Fruit fly (Drosophila melanogaster) whole organism, embryonic: Measurements from ENCODE around the gene CG15282.

ENCODE experiments used
- BEAF-32 ChIP-seq: fragments of 200-800 bp; sonication (Bioruptor generic); optimal IDR thresholded peaks from 3 replicates; lab custom pipeline; 2017; ENCODE audit warnings: missing biosample characterization, missing genetic modification characterization, mild to moderate bottlenecking, moderate library complexity, missing genetic modification reagents
- Bgb ChIP-seq: fragments of 200-800 bp; sonication (Bioruptor generic); IDR thresholded peaks from 2 replicates; pipeline ENCODE4 v1.3.6; 2022; ENCODE audit warnings: missing biosample characterization, missing genetic modification characterization; ENCODE audit not compliant: partially characterized antibody
- C15 ChIP-seq: fragments of 200-800 bp; sonication (Bioruptor generic); IDR thresholded peaks from 3 replicates; pipeline ENCODE4 v1.3.6; 2022; ENCODE audit warnings: missing biosample characterization, missing genetic modification characterization
- CG1024 ChIP-seq: fragments of 200-800 bp; sonication (Bioruptor generic); IDR thresholded peaks from 2 replicates; pipeline ENCODE4 v1.3.6; 2022; ENCODE audit warnings: missing biosample characterization, missing genetic modification characterization
- CG10565 ChIP-seq: fragments of 200-800 bp; sonication (Bioruptor generic); optimal IDR thresholded peaks from 3 replicates; lab custom pipeline; 2016; ENCODE audit warnings: missing biosample characterization, mild to moderate bottlenecking, missing genetic modification characterization
- CG11247 ChIP-seq: fragments of 200-800 bp; sonication (Bioruptor generic); IDR thresholded peaks from 2 replicates; pipeline ENCODE4 v1.3.6; 2022; ENCODE audit warnings: missing biosample characterization, missing genetic modification characterization
- CG11398 ChIP-seq: fragments of 200-800 bp; sonication (Bioruptor generic); optimal IDR thresholded peaks from 2 replicates; lab custom pipeline; 2016; ENCODE audit warnings: missing biosample characterization, missing genetic modification characterization
- CG13296 ChIP-seq: fragments of 200-800 bp; sonication (Bioruptor generic); optimal IDR thresholded peaks from 3 replicates; lab custom pipeline; 2018; ENCODE audit warnings: missing biosample characterization, mild to moderate bottlenecking, missing genetic modification characterization
- CG14710 ChIP-seq: fragments of 200-800 bp; sonication (Bioruptor generic); optimal IDR thresholded peaks from 3 replicates; lab custom pipeline; 2019; ENCODE audit warnings: missing biosample characterization, mild to moderate bottlenecking, missing genetic modification characterization, moderate library complexity
- CG1602 ChIP-seq: fragments of 200-800 bp; sonication (Bioruptor generic); optimal IDR thresholded peaks from 3 replicates; lab custom pipeline; 2016; ENCODE audit warnings: missing biosample characterization, missing genetic modification characterization
- CG1832 ChIP-seq: fragments of 200-800 bp; sonication (Bioruptor generic); optimal IDR thresholded peaks from 2 replicates; lab custom pipeline; 2017; ENCODE audit warnings: missing biosample characterization, mild to moderate bottlenecking, missing genetic modification characterization, inconsistent platforms
- CG2712 ChIP-seq: fragments of 200-800 bp; optimal IDR thresholded peaks from 3 replicates; lab custom pipeline; 2019; ENCODE audit warnings: missing biosample characterization, mild to moderate bottlenecking, missing genetic modification characterization, moderate library complexity
- CG2875 ChIP-seq: fragments of 200-800 bp; sonication (Bioruptor generic); optimal IDR thresholded peaks from 2 replicates; lab custom pipeline; 2017; ENCODE audit warnings: missing biosample characterization, mild to moderate bottlenecking, missing genetic modification characterization, missing genetic modification reagents
- CG30020 ChIP-seq: fragments of 200-800 bp; optimal IDR thresholded peaks from 2 replicates; lab custom pipeline; 2019; ENCODE audit warnings: missing biosample characterization, mild to moderate bottlenecking, missing genetic modification characterization, moderate library complexity
- CG43689 ChIP-seq: fragments of 200-800 bp; sonication (Bioruptor generic); IDR thresholded peaks from 2 replicates; pipeline ENCODE4 v1.3.6; 2022; ENCODE audit warnings: missing biosample characterization, missing genetic modification characterization
- CG5953 ChIP-seq: fragments of 200-800 bp; sonication (Bioruptor generic); IDR thresholded peaks from 2 replicates; pipeline ENCODE4 v1.3.6; 2022; ENCODE audit warnings: missing biosample characterization, missing genetic modification characterization
- CG8765 ChIP-seq: fragments of 200-800 bp; sonication (Bioruptor generic); IDR thresholded peaks from 2 replicates; pipeline ENCODE4 v1.3.6; 2022; ENCODE audit warnings: missing biosample characterization, missing genetic modification characterization
- CoRest ChIP-seq: fragments of 200-800 bp; sonication (Bioruptor generic); optimal IDR thresholded peaks from 3 replicates; lab custom pipeline; 2018; ENCODE audit warnings: missing biosample characterization, mild to moderate bottlenecking, missing genetic modification characterization, moderate library complexity
- Dip3 ChIP-seq: fragments of 200-800 bp; sonication (Bioruptor generic); optimal IDR thresholded peaks from 3 replicates; lab custom pipeline; 2016; ENCODE audit warnings: missing biosample characterization, missing genetic modification characterization
- Dll ChIP-seq: fragments of 200-800 bp; sonication (Bioruptor generic); IDR thresholded peaks from 4 replicates; pipeline ENCODE4 v1.3.6; 2022; ENCODE audit warnings: missing biosample characterization, missing genetic modification characterization; ENCODE audit not compliant: partially characterized antibody
- Hmx ChIP-seq: fragments of 200-800 bp; sonication (Bioruptor generic); optimal IDR thresholded peaks from 2 replicates; lab custom pipeline; 2016; ENCODE audit warnings: missing biosample characterization, missing genetic modification characterization
- Hsf ChIP-seq: fragments of 200-800 bp; sonication (Bioruptor generic); optimal IDR thresholded peaks from 3 replicates; lab custom pipeline; 2016; ENCODE audit warnings: missing biosample characterization, missing genetic modification characterization
- Mes4 ChIP-seq: fragments of 200-800 bp; sonication (Bioruptor generic); optimal IDR thresholded peaks from 2 replicates; lab custom pipeline; 2016; ENCODE audit warnings: missing biosample characterization, missing genetic modification characterization
- Nf-YA ChIP-seq: fragments of 200-800 bp; sonication (Bioruptor generic); IDR thresholded peaks from 2 replicates; pipeline ENCODE4 v1.3.6; 2022; ENCODE audit warnings: missing biosample characterization, missing genetic modification characterization
- Opbp ChIP-seq: fragments of 200-800 bp; sonication (Bioruptor generic); IDR thresholded peaks from 3 replicates; pipeline ENCODE4 v1.3.6; 2022; ENCODE audit warnings: missing biosample characterization, missing genetic modification characterization; ENCODE audit not compliant: partially characterized antibody
- Side ChIP-seq: fragments of 200-800 bp; sonication (Bioruptor generic); optimal IDR thresholded peaks from 2 replicates; lab custom pipeline; 2016; ENCODE audit warnings: missing biosample characterization, missing genetic modification characterization
- Sox100B ChIP-seq: fragments of 200-800 bp; sonication (Bioruptor generic); optimal IDR thresholded peaks from 3 replicates; lab custom pipeline; 2018; ENCODE audit warnings: missing biosample characterization, mild to moderate bottlenecking, missing genetic modification characterization
- Taf1 ChIP-seq: fragments of 200-800 bp; sonication (Bioruptor generic); IDR thresholded peaks from 2 replicates; pipeline ENCODE4 v1.3.6; 2022; ENCODE audit warnings: missing biosample characterization, missing genetic modification characterization
- abd-A ChIP-seq: fragments of 200-800 bp; sonication (Bioruptor generic); optimal IDR thresholded peaks from 3 replicates; lab custom pipeline; 2019; ENCODE audit warnings: missing biosample characterization, mild to moderate bottlenecking, missing genetic modification characterization, moderate library complexity
- bigmax ChIP-seq: fragments of 200-800 bp; sonication (Bioruptor generic); optimal IDR thresholded peaks from 2 replicates; lab custom pipeline; 2018; ENCODE audit warnings: missing biosample characterization, mild to moderate bottlenecking, missing genetic modification characterization
- chn ChIP-seq: fragments of 200-800 bp; sonication (Bioruptor generic); optimal IDR thresholded peaks from 2 replicates; lab custom pipeline; 2016; ENCODE audit warnings: missing biosample characterization, missing genetic modification characterization
- disco-r ChIP-seq: fragments of 200-800 bp; sonication (Bioruptor generic); optimal IDR thresholded peaks from 2 replicates; lab custom pipeline; 2016; ENCODE audit warnings: missing biosample characterization, missing genetic modification characterization
- gce ChIP-seq: fragments of 200-800 bp; sonication (Bioruptor generic); IDR thresholded peaks from 3 replicates; pipeline ENCODE4 v1.3.6; 2022; ENCODE audit warnings: missing biosample characterization, missing genetic modification characterization
- jumu ChIP-seq: fragments of 200-800 bp; sonication (Bioruptor generic); optimal IDR thresholded peaks from 3 replicates; lab custom pipeline; 2016; ENCODE audit warnings: missing biosample characterization, missing genetic modification characterization
- kah ChIP-seq: fragments of 200-800 bp; sonication (Bioruptor generic); optimal IDR thresholded peaks from 2 replicates; lab custom pipeline; 2018; ENCODE audit warnings: missing biosample characterization, mild to moderate bottlenecking, missing genetic modification characterization
- klu ChIP-seq: fragments of 200-800 bp; sonication (Bioruptor generic); IDR thresholded peaks from 2 replicates; pipeline ENCODE4 v1.3.6; 2022; ENCODE audit warnings: missing biosample characterization, missing genetic modification characterization
- lilli ChIP-seq: fragments of 200-800 bp; sonication (Bioruptor generic); optimal IDR thresholded peaks from 3 replicates; lab custom pipeline; 2016; ENCODE audit warnings: missing biosample characterization, missing genetic modification characterization
- lov ChIP-seq, 2 experiments: fragments of 200-800 bp in 1 of 2; fragments of >200 bp in 1 of 2; sonication (Bioruptor generic) in 1 of 2; IDR thresholded peaks in 1 of 2; optimal IDR thresholded peaks in 1 of 2; 2 replicates in 1 of 2; 3 replicates in 1 of 2; pipeline versions ENCODE4 v1.3.6 to Lab custom; 2017 to 2022; ENCODE audit warnings: missing biosample characterization in 1 of 2, missing genetic modification characterization in 1 of 2
- luna ChIP-seq: fragments of 200-800 bp; sonication (Bioruptor generic); optimal IDR thresholded peaks from 2 replicates; lab custom pipeline; 2016; ENCODE audit warnings: missing biosample characterization, missing genetic modification characterization
- nmo ChIP-seq: fragments of 200-800 bp; sonication (Bioruptor generic); optimal IDR thresholded peaks from 2 replicates; lab custom pipeline; 2018; ENCODE audit warnings: missing biosample characterization, mild to moderate bottlenecking, missing genetic modification characterization, moderate library complexity
- pho ChIP-seq: fragments of 200-800 bp; sonication (Bioruptor generic); optimal IDR thresholded peaks from 2 replicates; lab custom pipeline; 2016; ENCODE audit warnings: missing biosample characterization, missing genetic modification characterization
- pita ChIP-seq: fragments of 200-800 bp; sonication (Bioruptor generic); optimal IDR thresholded peaks from 2 replicates; lab custom pipeline; 2017; ENCODE audit warnings: missing biosample characterization, mild to moderate bottlenecking, missing genetic modification characterization
- pnt ChIP-seq: fragments of 200-800 bp; sonication (Bioruptor generic); optimal IDR thresholded peaks from 3 replicates; lab custom pipeline; 2016; ENCODE audit warnings: missing biosample characterization, missing genetic modification characterization
- salm ChIP-seq: fragments of 200-800 bp; sonication (Bioruptor generic); optimal IDR thresholded peaks from 2 replicates; lab custom pipeline; 2018; ENCODE audit warnings: missing biosample characterization, mild to moderate bottlenecking, missing genetic modification characterization
- sim ChIP-seq: fragments of 200-800 bp; sonication (Bioruptor generic); IDR thresholded peaks from 2 replicates; pipeline ENCODE4 v1.3.6; 2022; ENCODE audit warnings: missing biosample characterization, missing genetic modification characterization
- sna ChIP-seq: fragments of 200-800 bp; sonication (Bioruptor generic); IDR thresholded peaks from 2 replicates; pipeline ENCODE4 v1.3.6; 2022; ENCODE audit warnings: missing biosample characterization, missing genetic modification characterization; ENCODE audit not compliant: partially characterized antibody
- sr ChIP-seq: fragments of 200-800 bp; sonication (Bioruptor generic); IDR thresholded peaks from 3 replicates; pipeline ENCODE4 v1.3.6; 2022; ENCODE audit warnings: missing biosample characterization, missing genetic modification characterization
- stc ChIP-seq: fragments of 200-800 bp; sonication (Bioruptor generic); IDR thresholded peaks from 2 replicates; pipeline ENCODE4 v1.3.6; 2022; ENCODE audit warnings: missing biosample characterization, missing genetic modification characterization
- tin ChIP-seq: fragments of 200-800 bp; sonication (Bioruptor generic); optimal IDR thresholded peaks from 3 replicates; lab custom pipeline; 2016; ENCODE audit warnings: missing biosample characterization, missing genetic modification characterization
- tx ChIP-seq: fragments of 200-800 bp; sonication (Bioruptor generic); optimal IDR thresholded peaks from 2 replicates; lab custom pipeline; 2016; ENCODE audit warnings: missing biosample characterization, missing genetic modification characterization
- wdn ChIP-seq: fragments of 200-800 bp; sonication (Bioruptor generic); IDR thresholded peaks from 2 replicates; pipeline ENCODE4 v1.3.6; 2022; ENCODE audit warnings: missing biosample characterization, missing genetic modification characterization

CG15282 gene

DNA sequence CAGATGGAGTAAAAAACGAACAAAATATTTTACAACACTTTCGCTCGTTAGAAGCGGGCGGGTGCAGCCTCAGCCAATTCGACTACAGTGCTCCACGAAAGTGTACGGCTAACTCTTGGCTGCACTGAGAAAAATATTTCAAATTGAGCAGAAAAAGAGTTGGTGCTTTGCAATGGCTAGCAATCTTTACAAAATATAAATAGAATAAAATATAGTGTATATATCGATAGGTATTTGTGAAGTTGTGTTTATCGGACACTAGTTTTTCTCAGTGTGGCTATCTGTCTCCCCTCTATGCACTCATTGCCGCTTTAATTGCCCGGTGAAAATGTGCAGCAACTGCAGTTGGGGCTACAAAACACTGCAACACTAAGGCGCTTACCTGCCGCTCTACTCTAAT lies 10.8 kb upstream of the CG15282 start (continued):
- TF ChIP-seq Sox100B (GFP tag; lab: Kevin White, UChicago) (peak; percentile 19), tx (GFP tag; lab: Kevin White, UChicago) (no peak), stc (GFP tag; lab: Robert Waterston, UW) (no peak), luna (GFP tag; lab: Kevin White, UChicago) (no peak), CG11398 (GFP tag; lab: Kevin White, UChicago) (no peak), disco-r (GFP tag; lab: Kevin White, UChicago) (no peak), CG1602 (peak; percentile 57), Hmx (GFP tag; lab: Kevin White, UChicago) (no peak), CG2712 (no peak), pnt (peak; percentile 42), Opbp (GFP tag; lab: Robert Waterston, UW) (no peak), CG43689 (no peak), CG11247 (GFP tag; lab: Robert Waterston, UW) (no peak), kah (GFP tag; lab: Kevin White, UChicago) (no peak), sr (0 out of 3 replicates have a peak, but pooled peaks have one; percentile 26), CG10565 (GFP tag; lab: Kevin White, UChicago) (no peak), pho (GFP tag; lab: Kevin White, UChicago) (no peak), Taf1 (GFP tag; lab: Robert Waterston, UW) (no peak), C15 (GFP tag; lab: Robert Waterston, UW) (no peak), wdn (GFP tag; lab: Robert Waterston, UW) (no peak), jumu (GFP tag; lab: Kevin White, UChicago) (no peak), Side (no peak), gce (GFP tag; lab: Robert Waterston, UW) (no peak), CG30020 (tag; lab: Kevin White, UChicago) (no peak), CG5953 (GFP tag; lab: Robert Waterston, UW) (peak; percentile 54), CG2875 (GFP tag; lab: Kevin White, UChicago) (peak; percentile 61), CG14710 (tag; lab: Kevin White, UChicago) (no peak), sim (GFP tag; lab: Robert Waterston, UW) (0 out of 2 replicates have a peak, but pooled peaks have one; percentile 38), lov (optimal IDR thresholded peaks at IDR 0.05; lab: Kevin White, UChicago) (no peak), lov (GFP tag; IDR thresholded peaks at IDR 0.05; lab: Robert Waterston, UW) (no peak), nmo (peak; percentile 79), pita (no peak), klu (GFP tag; lab: Robert Waterston, UW) (no peak), lilli (GFP tag; lab: Kevin White, UChicago) (no peak), sna (GFP tag; lab: Robert Waterston, UW) (no peak), CoRest (peak; percentile 57), abd-A (no peak), CG8765 (no peak), CG1024 (GFP tag; lab: Robert Waterston, UW) (peak; percentile 79), Bgb (no peak), CG1832 (GFP tag; lab: Kevin White, UChicago) (no peak), Dip3 (GFP tag; lab: Kevin White, UChicago) (no peak), BEAF-32 (GFP tag; lab: Kevin White, UChicago) (no peak), bigmax (GFP tag; lab: Kevin White, UChicago) (no peak), chn (peak; percentile 5), Hsf (GFP tag; lab: Kevin White, UChicago) (peak; percentile 13), tin (GFP tag; lab: Kevin White, UChicago) (peak; percentile 73), Mes4 (no peak), salm (tag; lab: Kevin White, UChicago) (peak; percentile 52), CG13296 (GFP tag; lab: Kevin White, UChicago) (no peak), Dll (no peak), Nf-YA (GFP tag; lab: Robert Waterston, UW) (0 out of 2 replicates have a peak, but pooled peaks have one; percentile 53)
